Fruit fly (Drosophila melanogaster): ENCODE results near the gene Edem2.
A peak's percentile ranks its signal among the peaks of the same experiment; 100 is the strongest.

The Edem2 gene

DNA sequence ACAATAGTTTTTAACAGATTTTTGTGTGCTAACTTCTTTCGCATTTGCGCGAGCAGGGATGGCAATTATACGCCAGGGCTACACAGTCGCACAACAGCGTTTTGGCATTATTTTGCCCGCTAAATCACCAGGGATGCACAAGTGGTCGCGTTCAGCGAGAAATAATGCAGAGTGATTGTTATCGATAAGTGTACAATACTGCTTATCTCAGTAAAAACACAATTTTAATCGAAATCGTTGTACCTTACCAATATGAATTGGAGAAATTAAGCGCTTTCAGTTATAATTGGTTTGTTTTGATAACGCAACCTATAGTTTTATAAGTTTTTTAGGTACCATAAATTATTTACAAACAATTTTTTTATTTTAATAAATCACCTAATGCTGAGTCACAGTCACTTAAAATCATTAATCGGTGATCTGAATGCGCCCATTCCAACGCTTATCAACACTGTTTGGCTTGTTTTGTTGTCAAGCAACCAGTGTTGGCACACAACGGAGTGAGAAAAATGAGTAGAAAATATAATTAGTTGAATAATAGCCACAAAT, 15.2 kb upstream of the Edem2 start, which contains the start of the genes Sfmbt and CG5439 (continued):
- TF ChIP-seq CG8388 (GFP tag; optimal IDR thresholded peaks at IDR 0.05) (peak; percentile 65), CG33213 (GFP tag; optimal IDR thresholded peaks at IDR 0.05) (peak; percentile 40), Trl (optimal IDR thresholded peaks at IDR 0.05) (no peak), Trl (GFP tag; optimal IDR thresholded peaks at IDR 0.05) (peak; percentile 82), Kr (GFP tag; optimal IDR thresholded peaks at IDR 0.05) (no peak), CG2678 (tag; optimal IDR thresholded peaks at IDR 0.05) (no peak), toy (GFP tag; IDR thresholded peaks at IDR 0.05) (no peak), CG2889 (GFP tag; IDR thresholded peaks at IDR 0.05) (no peak), CG4617 (GFP tag; optimal IDR thresholded peaks at IDR 0.05; ENCODE audit: borderline replicate concordance) (peak; percentile 88), sisA (GFP tag; IDR thresholded peaks at IDR 0.05) (peak; percentile 77), CG1233 (GFP tag; optimal IDR thresholded peaks at IDR 0.05) (no peak), Ada2b (GFP tag; IDR thresholded peaks at IDR 0.05) (no peak), luna (GFP tag; optimal IDR thresholded peaks at IDR 0.05) (peak; percentile 60), Hr39 (optimal IDR thresholded peaks at IDR 0.05) (no peak), crol (GFP tag; IDR thresholded peaks at IDR 0.05) (no peak), p53 (GFP tag; optimal IDR thresholded peaks at IDR 0.05) (peak; percentile 65), ewg (GFP tag; optimal IDR thresholded peaks at IDR 0.05) (peak; percentile 90), tgo (GFP tag; IDR thresholded peaks at IDR 0.05) (peak; percentile 75; the same call in 2 of the 3 replicates), H15 (GFP tag; IDR thresholded peaks at IDR 0.05) (peak; percentile 25; the same call in 1 of the 3 replicates), sens-2 (GFP tag; IDR thresholded peaks at IDR 0.05) (no peak), CG6791 (GFP tag; IDR thresholded peaks at IDR 0.05; ENCODE audit: partially characterized antibody) (0 out of 3 replicates have a peak, but pooled peaks have one; percentile 35), bigmax (GFP tag; optimal IDR thresholded peaks at IDR 0.05) (no peak), CG15073 (GFP tag; optimal IDR thresholded peaks at IDR 0.05) (no peak), CG3065 (GFP tag; optimal IDR thresholded peaks at IDR 0.05) (peak; percentile 74), lab (GFP tag; optimal IDR thresholded peaks at IDR 0.05) (no peak), klu (GFP tag; IDR thresholded peaks at IDR 0.05) (peak; percentile 65; the same call in 1 of the 2 replicates), Xrp1 (GFP tag; IDR thresholded peaks at IDR 0.05) (peak; percentile 66), Elba2 (GFP tag; optimal IDR thresholded peaks at IDR 0.05) (peak; percentile 68), hbn (GFP tag; IDR thresholded peaks at IDR 0.05; ENCODE audit: partially characterized antibody) (no peak), Dek (tag; optimal IDR thresholded peaks at IDR 0.05) (peak; percentile 74), CG11560 (tag; IDR thresholded peaks at IDR 0.05) (peak; percentile 65; the same call in 2 of the 3 replicates), CoRest (tag; optimal IDR thresholded peaks at IDR 0.05) (peak; percentile 70), CG8281 (tag; optimal IDR thresholded peaks at IDR 0.05) (no peak), onecut (GFP tag; IDR thresholded peaks at IDR 0.05) (peak; percentile 42; the same call in 1 of the 2 replicates), ind (GFP tag; optimal IDR thresholded peaks at IDR 0.05) (peak; percentile 89), wek (GFP tag; optimal IDR thresholded peaks at IDR 0.05) (no peak), CG12104 (GFP tag; optimal IDR thresholded peaks at IDR 0.05) (peak; percentile 69), Hr78 (GFP tag; optimal IDR thresholded peaks at IDR 0.05) (no peak), CG6689 (GFP tag; IDR thresholded peaks at IDR 0.05) (peak; percentile 66), CG30403 (GFP tag; optimal IDR thresholded peaks at IDR 0.05) (peak; percentile 91), CG18476 (GFP tag; optimal IDR thresholded peaks at IDR 0.05) (peak; percentile 76), CG17359 (tag; optimal IDR thresholded peaks at IDR 0.05) (no peak), CG7271 (tag; optimal IDR thresholded peaks at IDR 0.05) (no peak), so (GFP tag; IDR thresholded peaks at IDR 0.05) (no peak), gt (GFP tag; IDR thresholded peaks at IDR 0.05) (peak; percentile 15; the same call in 1 of the 2 replicates), Fer1 (GFP tag; optimal IDR thresholded peaks at IDR 0.05) (peak; percentile 73), CG12391 (tag; optimal IDR thresholded peaks at IDR 0.05) (peak; percentile 84), ase (GFP tag; IDR thresholded peaks at IDR 0.05) (0 out of 3 replicates have a peak, but pooled peaks have one; percentile 45), CG18262 (tag; optimal IDR thresholded peaks at IDR 0.05) (peak; percentile 79), CG14014 (GFP tag; IDR thresholded peaks at IDR 0.05) (peak; percentile 68; the same call in 1 of the 2 replicates), CG11504 (tag; optimal IDR thresholded peaks at IDR 0.05) (no peak)
